Worm (Caenorhabditis elegans) whole organism, L2 larva: ENCODE results near the gene Y37E11AR.7.

Experiments
- R02D3.7 ChIP-seq: fragments of 150-350 bp; optimal IDR thresholded peaks from 2 replicates; lab custom pipeline; 2014; ENCODE audit warnings: missing biosample characterization, missing genetic modification characterization
- alr-1 ChIP-seq: fragments of 150-350 bp; optimal IDR thresholded peaks from 2 replicates; lab custom pipeline; 2014; ENCODE audit warnings: missing biosample characterization, missing genetic modification characterization
- aly-2 ChIP-seq: fragments of 150-350 bp; optimal IDR thresholded peaks from 2 replicates; lab custom pipeline; 2014; ENCODE audit warnings: missing biosample characterization, missing genetic modification characterization
- ama-1 ChIP-seq: fragments of 150-350 bp; optimal IDR thresholded peaks from 2 replicates; lab custom pipeline; 2018; ENCODE audit warnings: inconsistent platforms
- lin-13 ChIP-seq: fragments of 150-350 bp; optimal IDR thresholded peaks from 2 replicates; lab custom pipeline; 2014; ENCODE audit warnings: missing biosample characterization, missing genetic modification reagents, missing genetic modification characterization
- lin-39 ChIP-seq: fragments of 150-350 bp; optimal IDR thresholded peaks from 2 replicates; lab custom pipeline; 2014; ENCODE audit warnings: missing biosample characterization, missing genetic modification reagents, missing genetic modification characterization
- mab-5 ChIP-seq: fragments of 150-350 bp; optimal IDR thresholded peaks from 2 replicates; lab custom pipeline; 2014; ENCODE audit warnings: missing biosample characterization, missing genetic modification characterization
- mbf-1 ChIP-seq: sonication (generic microtip); optimal IDR thresholded peaks from 2 replicates; lab custom pipeline; 2017; ENCODE audit warnings: missing biosample characterization, missing genetic modification characterization
- nhr-12 ChIP-seq: fragments of 150-350 bp; optimal IDR thresholded peaks from 2 replicates; lab custom pipeline; 2014; ENCODE audit warnings: missing biosample characterization, missing genetic modification characterization
- nhr-77 ChIP-seq: fragments of 150-350 bp; optimal IDR thresholded peaks from 2 replicates; lab custom pipeline; 2014; ENCODE audit warnings: missing biosample characterization, missing genetic modification characterization
- unc-39 ChIP-seq: fragments of 150-350 bp; optimal IDR thresholded peaks from 2 replicates; lab custom pipeline; 2014; ENCODE audit warnings: missing biosample characterization, missing genetic modification characterization
- unc-55 ChIP-seq: fragments of 150-350 bp; sonication (generic microtip); optimal IDR thresholded peaks from 3 replicates; lab custom pipeline; 2014; ENCODE audit warnings: missing biosample characterization, missing genetic modification reagents, missing genetic modification characterization
- zag-1 ChIP-seq: fragments of 150-350 bp; optimal IDR thresholded peaks from 2 replicates; lab custom pipeline; 2014; ENCODE audit warnings: missing biosample characterization, missing genetic modification characterization
- ztf-4 ChIP-seq: fragments of 150-350 bp; optimal IDR thresholded peaks from 2 replicates; lab custom pipeline; 2014; ENCODE audit warnings: missing biosample characterization, missing genetic modification characterization

DNA sequence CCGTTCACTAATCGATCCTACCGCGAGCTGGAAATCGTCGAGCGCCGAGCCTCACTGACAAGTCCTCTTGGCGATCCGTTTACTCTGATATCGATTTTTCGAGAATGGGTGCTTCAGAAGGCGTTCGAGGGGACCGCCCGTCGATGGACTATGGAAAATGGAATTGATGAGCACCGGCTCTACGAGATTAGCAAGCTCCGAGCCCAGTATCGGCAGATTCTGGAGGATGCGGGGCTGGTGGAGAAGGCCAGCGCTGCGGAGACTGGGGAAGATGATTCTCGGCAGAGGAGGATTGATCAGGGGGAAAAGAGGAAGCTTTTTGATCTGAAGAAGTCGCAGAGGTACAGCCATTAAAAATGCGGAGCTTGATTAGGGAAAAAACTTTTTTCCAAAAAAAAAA, 23.8 kb downstream of the Y37E11AR.7 start:
- TF ChIP-seq lin-13 (GFP tag; lab: Kevin White, UChicago) (no peak), nhr-77 (tag; lab: Kevin White, UChicago) (no peak), mbf-1 (tag; lab: Kevin White, UChicago) (no peak), alr-1 (tag; lab: Kevin White, UChicago) (no peak), lin-39 (no peak), unc-55 (GFP tag; lab: Kevin White, UChicago) (no peak), ama-1 (lab: Kevin White, UChicago) (no peak), R02D3.7 (no peak), aly-2 (no peak), mab-5 (tag; lab: Kevin White, UChicago) (no peak), zag-1 (tag; lab: Kevin White, UChicago) (no peak), ztf-4 (tag; lab: Kevin White, UChicago) (no peak), unc-39 (tag; lab: Kevin White, UChicago) (no peak), nhr-12 (no peak)
